Fruit fly (Drosophila melanogaster) whole organism, wandering third instar larva: ENCODE data around the gene CG17376.

Source experiments
- Abd-B ChIP-seq: fragments of >200 bp; optimal IDR thresholded peaks from 2 replicates; lab custom pipeline; 2017; ENCODE audit warnings: missing biosample characterization, missing genetic modification characterization
- CG32264 ChIP-seq: fragments of 200-800 bp; sonication (Bioruptor generic); optimal IDR thresholded peaks from 2 replicates; lab custom pipeline; 2016; ENCODE audit warnings: missing biosample characterization, missing genetic modification characterization
- Dfd ChIP-seq: fragments of >200 bp; optimal IDR thresholded peaks from 2 replicates; lab custom pipeline; 2017; ENCODE audit warnings: missing biosample characterization, missing genetic modification characterization
- Dif ChIP-seq: fragments of 200-275, 200-300 bp; sonication (Bioruptor generic); optimal IDR thresholded peaks from 2 replicates; lab custom pipeline; 2018; ENCODE audit warnings: missing biosample characterization, missing genetic modification characterization; ENCODE audit not compliant: partially characterized antibody
- GATAd ChIP-seq: sonication (Bioruptor generic); optimal IDR thresholded peaks from 2 replicates; lab custom pipeline; 2016; ENCODE audit warnings: missing biosample characterization, missing genetic modification characterization
- HLH106 ChIP-seq: fragments of 200-800 bp; optimal IDR thresholded peaks from 3 replicates; lab custom pipeline; 2019; ENCODE audit warnings: missing biosample characterization, mild to moderate bottlenecking, missing genetic modification characterization, moderate library complexity
- Hnf4 ChIP-seq: fragments of 200-800 bp; sonication (Bioruptor generic); optimal IDR thresholded peaks from 2 replicates; lab custom pipeline; 2016; ENCODE audit warnings: missing biosample characterization, mild to moderate bottlenecking, missing genetic modification characterization
- Hr78 ChIP-seq: fragments of >200 bp; optimal IDR thresholded peaks from 2 replicates; lab custom pipeline; 2017; ENCODE audit warnings: missing biosample characterization, missing genetic modification characterization
- Jra ChIP-seq: sonication (Bioruptor generic); optimal IDR thresholded peaks from 2 replicates; lab custom pipeline; 2016; ENCODE audit warnings: missing biosample characterization, missing genetic modification characterization
- Myc ChIP-seq: fragments of >200 bp; optimal IDR thresholded peaks from 2 replicates; lab custom pipeline; 2017
- N ChIP-seq: fragments of >200 bp; optimal IDR thresholded peaks from 2 replicates; lab custom pipeline; 2018; ENCODE audit warnings: missing biosample characterization, missing external identifiers, missing genetic modification characterization
- Sp1 ChIP-seq: fragments of 200-800 bp; sonication (Bioruptor generic); optimal IDR thresholded peaks from 3 replicates; lab custom pipeline; 2019; ENCODE audit warnings: missing biosample characterization, mild to moderate bottlenecking, missing genetic modification characterization, moderate library complexity
- Vsx2 ChIP-seq: fragments of 200-300, 225-300 bp; sonication (Bioruptor generic); optimal IDR thresholded peaks from 2 replicates; lab custom pipeline; 2018; ENCODE audit warnings: missing biosample characterization, missing genetic modification characterization; ENCODE audit not compliant: partially characterized antibody
- br ChIP-seq: fragments of 200-800 bp; sonication (Bioruptor generic); optimal IDR thresholded peaks from 2 replicates; lab custom pipeline; 2016; ENCODE audit warnings: missing biosample characterization, missing genetic modification characterization
- dl ChIP-seq, 2 experiments: fragments of 175-275, 200-275 bp in 1 of 2; fragments of 200-275 bp in 1 of 2; sonication (Bioruptor generic); optimal IDR thresholded peaks; lab custom pipeline; 2018; ENCODE audit warnings: mild to moderate bottlenecking in 2 of 2, missing biosample characterization in 2 of 2, missing genetic modification characterization in 2 of 2, moderate library complexity in 2 of 2; ENCODE audit not compliant: partially characterized antibody in 2 of 2, insufficient read depth in 1 of 2
- dmrt93B ChIP-seq: fragments of 200-800 bp; sonication (Bioruptor generic); optimal IDR thresholded peaks from 2 replicates; lab custom pipeline; 2018; ENCODE audit warnings: missing biosample characterization, mild to moderate bottlenecking, missing genetic modification characterization
- dsf ChIP-seq: sonication (Bioruptor generic); optimal IDR thresholded peaks from 2 replicates; lab custom pipeline; 2016; ENCODE audit warnings: missing biosample characterization, missing genetic modification characterization, borderline replicate concordance
- ey ChIP-seq: fragments of 200-800 bp; sonication (Bioruptor generic); optimal IDR thresholded peaks from 2 replicates; lab custom pipeline; 2016; ENCODE audit warnings: missing biosample characterization, missing genetic modification characterization
- foxo ChIP-seq, 2 experiments: fragments of 200-800 bp; sonication (Bioruptor generic); optimal IDR thresholded peaks; 2 replicates in 1 of 2; 3 replicates in 1 of 2; lab custom pipeline; 2016 to 2017; ENCODE audit warnings: missing biosample characterization in 2 of 2, missing genetic modification characterization in 2 of 2
- fru ChIP-seq: fragments of 200-800 bp; sonication (Bioruptor generic); optimal IDR thresholded peaks from 3 replicates; lab custom pipeline; 2016; ENCODE audit warnings: missing biosample characterization, mild to moderate bottlenecking, missing genetic modification characterization
- h ChIP-seq: fragments of 200-800 bp; sonication (Bioruptor generic); optimal IDR thresholded peaks from 3 replicates; lab custom pipeline; 2016; ENCODE audit warnings: missing biosample characterization, mild to moderate bottlenecking, missing genetic modification characterization
- jim ChIP-seq: fragments of 175-275, 200-325 bp; sonication (Bioruptor generic); optimal IDR thresholded peaks from 2 replicates; lab custom pipeline; 2016; ENCODE audit warnings: missing biosample characterization, mild to moderate bottlenecking, missing genetic modification characterization
- pan ChIP-seq: fragments of >200 bp; optimal IDR thresholded peaks from 2 replicates; lab custom pipeline; 2017
- psq ChIP-seq: fragments of 200-800 bp; sonication (Bioruptor generic); optimal IDR thresholded peaks from 3 replicates; lab custom pipeline; 2017; ENCODE audit warnings: missing biosample characterization, mild to moderate bottlenecking, missing genetic modification characterization, moderate library complexity
- rgr ChIP-seq: fragments of 200-800 bp; sonication (Bioruptor generic); optimal IDR thresholded peaks from 3 replicates; lab custom pipeline; 2016; ENCODE audit warnings: missing biosample characterization, mild to moderate bottlenecking, missing genetic modification characterization
- tai ChIP-seq: sonication (Bioruptor generic); optimal IDR thresholded peaks from 2 replicates; lab custom pipeline; 2016; ENCODE audit warnings: missing biosample characterization, missing genetic modification characterization
- usp ChIP-seq: fragments of >200 bp; optimal IDR thresholded peaks from 2 replicates; lab custom pipeline; 2017; ENCODE audit warnings: missing biosample characterization, missing genetic modification characterization
- woc ChIP-seq: sonication (Bioruptor generic); optimal IDR thresholded peaks from 2 replicates; lab custom pipeline; 2016; ENCODE audit warnings: missing biosample characterization, mild to moderate bottlenecking, missing genetic modification characterization

CG17376 gene

dm6 chr2L:6837829-6838228, 37.1 kb upstream of the CG17376 start:
- TF ChIP-seq Dfd (GFP tag; lab: Kevin White, UChicago) = peak; percentile 96
- no peak for TF ChIP-seq Abd-B
- TF ChIP-seq usp = no peak
- no peak for TF ChIP-seq pan (lab: Kevin White, UChicago)

dm6 chr2L:6836114-6836513, 35.4 kb upstream of the CG17376 start:
- TF ChIP-seq ey (GFP tag; lab: Kevin White, UChicago) (no peak), Dfd (GFP tag; lab: Kevin White, UChicago) (no peak), Hr78 (no peak), dsf (no peak), pan (lab: Kevin White, UChicago) (no peak), psq (GFP tag; lab: Kevin White, UChicago) (no peak), Myc (lab: Kevin White, UChicago) (no peak), rgr (no peak), Vsx2 (GFP tag; lab: Kevin White, UChicago) (no peak), Abd-B (no peak), GATAd (GFP tag; lab: Kevin White, UChicago) (no peak), jim (GFP tag; lab: Kevin White, UChicago) (no peak), Hnf4 (GFP tag; lab: Kevin White, UChicago) (no peak), woc (GFP tag; lab: Kevin White, UChicago) (no peak), h (no peak), CG32264 (GFP tag; lab: Kevin White, UChicago) (no peak)

DNA sequence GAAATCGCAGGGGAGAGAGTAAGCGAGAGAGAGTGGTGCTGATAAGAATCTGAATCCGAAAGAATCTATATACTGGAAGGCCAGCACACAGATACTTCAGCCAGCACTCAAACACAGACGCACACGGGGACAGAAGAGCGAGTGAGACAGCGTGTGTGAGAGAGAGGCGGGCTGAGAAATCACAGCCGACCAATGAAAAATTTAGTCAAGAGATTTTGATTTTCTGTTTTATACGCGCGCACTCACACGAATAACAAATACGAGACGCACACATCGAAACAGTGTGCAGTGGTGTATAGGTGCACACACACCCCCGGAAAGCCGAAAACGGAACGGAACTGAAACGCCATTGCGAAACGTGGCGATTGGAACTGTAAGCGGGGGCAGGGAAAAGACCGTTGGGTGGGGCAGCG, 33.0 kb upstream of the CG17376 start:
- TF ChIP-seq foxo (GFP tag; optimal IDR thresholded peaks at IDR 0.05; lab: Kevin White, UChicago) = no peak
- peak; percentile 70 for TF ChIP-seq N

DNA sequence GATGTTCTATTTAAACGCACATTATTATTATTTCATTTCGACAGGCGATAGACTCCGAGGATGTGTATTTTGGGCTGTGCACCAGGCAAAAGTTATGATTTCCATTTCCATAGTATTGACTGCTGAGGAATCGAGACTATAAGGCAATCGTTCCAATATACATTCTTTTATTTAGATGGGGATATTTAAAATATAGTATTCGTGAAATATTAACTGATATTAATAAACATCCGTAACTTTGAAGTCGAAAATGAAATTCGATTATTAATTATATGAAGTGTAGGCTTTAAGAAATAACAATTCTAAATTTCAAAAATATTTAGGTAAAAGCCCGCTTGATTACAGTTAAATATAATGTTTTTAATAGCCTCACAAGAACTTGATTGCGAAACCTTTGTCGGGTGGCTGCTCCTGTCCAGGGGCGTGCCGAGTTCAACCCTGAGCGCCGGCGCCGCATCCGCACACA, 29.6 kb upstream of the CG17376 start:
- TF ChIP-seq fru = peak; percentile 30
- TF ChIP-seq dsf = no peak
- no peak for TF ChIP-seq Jra
- no peak for TF ChIP-seq Hnf4 (GFP tag; lab: Kevin White, UChicago)
- no peak for TF ChIP-seq HLH106 (tag; lab: Kevin White, UChicago)
- TF ChIP-seq foxo (GFP tag; optimal IDR thresholded peaks at IDR 0.05; lab: Kevin White, UChicago) = peak in 1 of 2 experiments; percentile 28

dm6 chr2L:6827558-6828122, 26.9 kb upstream of the CG17376 start:
- no peak for TF ChIP-seq dmrt93B (GFP tag; lab: Kevin White, UChicago)
- no peak for TF ChIP-seq dsf
- peak; percentile 0 for TF ChIP-seq Sp1 (GFP tag; lab: Kevin White, UChicago)

DNA sequence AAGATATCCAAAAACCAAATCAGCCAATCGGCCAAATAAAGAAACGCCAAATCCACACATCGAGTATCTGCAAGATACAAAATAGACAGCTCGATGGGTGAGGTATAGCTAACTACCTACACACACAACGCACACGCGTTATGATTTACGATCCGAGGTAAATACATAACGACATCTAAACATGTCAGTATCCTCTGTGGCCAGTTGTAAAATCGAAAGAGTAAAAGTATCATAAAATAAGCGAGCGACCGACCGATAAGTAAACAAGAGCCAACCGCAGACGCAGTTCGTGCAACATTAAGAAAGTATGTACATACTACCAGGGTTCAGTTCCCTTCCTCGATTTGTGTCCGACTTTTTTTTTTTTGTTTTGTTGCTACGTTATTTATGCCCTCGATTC, 25.6 kb upstream of the CG17376 start:
- TF ChIP-seq rgr = no peak
- no peak for TF ChIP-seq Sp1 (GFP tag; lab: Kevin White, UChicago)
- no peak for TF ChIP-seq GATAd (GFP tag; lab: Kevin White, UChicago)
- no peak for TF ChIP-seq tai (GFP tag; lab: Kevin White, UChicago)
- no peak for TF ChIP-seq psq (GFP tag; lab: Kevin White, UChicago)
- no peak for TF ChIP-seq dl (GFP tag; optimal IDR thresholded peaks at IDR 0.05; lab: Kevin White, UChicago; ENCODE audit: insufficient read depth in 1 of 2, partially characterized antibody in 2 of 2)
- TF ChIP-seq br (GFP tag; lab: Kevin White, UChicago) = no peak
- no peak for TF ChIP-seq woc (GFP tag; lab: Kevin White, UChicago)
- TF ChIP-seq Hr78 = no peak
- no peak for TF ChIP-seq Hnf4 (GFP tag; lab: Kevin White, UChicago)
- TF ChIP-seq dsf = no peak
- no peak for TF ChIP-seq Dif (GFP tag; lab: Kevin White, UChicago)
- TF ChIP-seq ey (GFP tag; lab: Kevin White, UChicago) = no peak
- TF ChIP-seq jim (GFP tag; lab: Kevin White, UChicago) = no peak
- no peak for TF ChIP-seq HLH106 (tag; lab: Kevin White, UChicago)
- TF ChIP-seq, all 38 proteins: peak for 0

dm6 chr2L:6822044-6822443, 21.4 kb upstream of the CG17376 start:
- TF ChIP-seq N = no peak
- peak; percentile 30 for TF ChIP-seq Dfd (GFP tag; lab: Kevin White, UChicago)
- TF ChIP-seq, all 38 proteins: peak for 1
